Worm (Caenorhabditis elegans): ENCODE data around the gene inx-11.
A peak's percentile ranks its signal among the peaks of the same experiment; 100 is the strongest.

The inx-11 gene

ce11 chrV:12538984-12539852 lies 52.2 kb downstream of the inx-11 start:
- TF ChIP-seq ceh-9 (tag; optimal IDR thresholded peaks at IDR 0.05): no peak
- TF ChIP-seq lin-15B (tag; optimal IDR thresholded peaks at IDR 0.05): no peak
- TF ChIP-seq ceh-16 (tag; optimal IDR thresholded peaks at IDR 0.05): no peak
- TF ChIP-seq nhr-25 (tag; optimal IDR thresholded peaks at IDR 0.05): peak; percentile 27
- TF ChIP-seq aly-2 (tag; optimal IDR thresholded peaks at IDR 0.05): no peak
- TF ChIP-seq unc-39 (tag; optimal IDR thresholded peaks at IDR 0.05): no peak
- no peak for TF ChIP-seq fkh-2 (tag; optimal IDR thresholded peaks at IDR 0.05)
- peak; percentile 3 for TF ChIP-seq lin-39 (tag; optimal IDR thresholded peaks at IDR 0.05)
- TF ChIP-seq unc-62 (GFP tag; optimal IDR thresholded peaks at IDR 0.05): no peak
- no peak for TF ChIP-seq nhr-67 (tag; optimal IDR thresholded peaks at IDR 0.05)
- TF ChIP-seq nhr-77 (tag; optimal IDR thresholded peaks at IDR 0.05): no peak
- TF ChIP-seq eor-1 (tag; optimal IDR thresholded peaks at IDR 0.05): no peak
- TF ChIP-seq skn-1 (tag; optimal IDR thresholded peaks at IDR 0.05): no peak
- no peak for TF ChIP-seq R02D3.7 (tag; optimal IDR thresholded peaks at IDR 0.05)
- peak; percentile 24 for TF ChIP-seq hmg-11 (tag; optimal IDR thresholded peaks at IDR 0.05)
- TF ChIP-seq nfya-1 (tag; optimal IDR thresholded peaks at IDR 0.05; ENCODE audit: insufficient read depth): peak; percentile 39
- no peak for TF ChIP-seq tbx-2 (tag; optimal IDR thresholded peaks at IDR 0.05)
- no peak for TF ChIP-seq fkh-10 (GFP tag; optimal IDR thresholded peaks at IDR 0.05)
- peak; percentile 95 for TF ChIP-seq elt-1 (tag; optimal IDR thresholded peaks at IDR 0.05)

- no peak for TF ChIP-seq sea-2 (GFP tag; optimal IDR thresholded peaks at IDR 0.05)
- TF ChIP-seq pha-4 (tag; optimal IDR thresholded peaks at IDR 0.05): no peak
- TF ChIP-seq hmg-11 (tag; optimal IDR thresholded peaks at IDR 0.05): no peak
- no peak for TF ChIP-seq jun-1 (tag; optimal IDR thresholded peaks at IDR 0.05)
- no peak for TF ChIP-seq fkh-2 (tag; optimal IDR thresholded peaks at IDR 0.05)
- TF ChIP-seq egl-27 (tag; optimal IDR thresholded peaks at IDR 0.05): no peak
- peak; percentile 45 for TF ChIP-seq nfya-1 (tag; optimal IDR thresholded peaks at IDR 0.05; ENCODE audit: insufficient read depth)
- TF ChIP-seq nhr-76 (tag; optimal IDR thresholded peaks at IDR 0.05): no peak
- TF ChIP-seq aly-2 (tag; optimal IDR thresholded peaks at IDR 0.05): no peak
- no peak for TF ChIP-seq elt-3 (tag; optimal IDR thresholded peaks at IDR 0.05)
- no peak for TF ChIP-seq egl-5 (tag; optimal IDR thresholded peaks at IDR 0.05)
- TF ChIP-seq nhr-237 (tag; optimal IDR thresholded peaks at IDR 0.05): no peak
- no peak for TF ChIP-seq nhr-43 (tag; optimal IDR thresholded peaks at IDR 0.05; ENCODE audit: poor library complexity, severe bottlenecking)
- TF ChIP-seq ceh-16 (tag; optimal IDR thresholded peaks at IDR 0.05): no peak
- TF ChIP-seq unc-62 (GFP tag; optimal IDR thresholded peaks at IDR 0.05): peak; percentile 88
- TF ChIP-seq nhr-25 (tag; optimal IDR thresholded peaks at IDR 0.05): no peak
- TF ChIP-seq daf-12 (tag; optimal IDR thresholded peaks at IDR 0.05): peak; percentile 37
- TF ChIP-seq ceh-9 (tag; optimal IDR thresholded peaks at IDR 0.05): no peak
- no peak for TF ChIP-seq ztf-4 (tag; optimal IDR thresholded peaks at IDR 0.05)
- TF ChIP-seq elt-2 (tag; optimal IDR thresholded peaks at IDR 0.05): peak; percentile 5
- peak; percentile 25 for TF ChIP-seq nhr-23 (tag; optimal IDR thresholded peaks at IDR 0.05)
- no peak for TF ChIP-seq lsy-12 (tag; optimal IDR thresholded peaks at IDR 0.05)
- TF ChIP-seq fkh-10 (GFP tag; optimal IDR thresholded peaks at IDR 0.05): no peak
- no peak for TF ChIP-seq fos-1 (tag; optimal IDR thresholded peaks at IDR 0.05)
- no peak for TF ChIP-seq nhr-28 (tag; optimal IDR thresholded peaks at IDR 0.05)
- TF ChIP-seq skn-1 (tag; optimal IDR thresholded peaks at IDR 0.05): no peak
- TF ChIP-seq ztf-11 (tag; optimal IDR thresholded peaks at IDR 0.05): no peak
- no peak for TF ChIP-seq ceh-28 (tag; optimal IDR thresholded peaks at IDR 0.05)
- no peak for TF ChIP-seq ama-1 (optimal IDR thresholded peaks at IDR 0.05)
- no peak for TF ChIP-seq mdl-1 (tag; optimal IDR thresholded peaks at IDR 0.05)
Measured at ce11 chrV:12540018-12540417, 53.0 kb downstream of the inx-11 start.

- TF ChIP-seq nhr-28 (tag; optimal IDR thresholded peaks at IDR 0.05) (no peak), daf-12 (tag; optimal IDR thresholded peaks at IDR 0.05) (no peak), unc-39 (tag; optimal IDR thresholded peaks at IDR 0.05) (no peak), ceh-28 (tag; optimal IDR thresholded peaks at IDR 0.05) (no peak), nhr-77 (tag; optimal IDR thresholded peaks at IDR 0.05) (no peak), fkh-10 (GFP tag; optimal IDR thresholded peaks at IDR 0.05) (no peak), nhr-11 (tag; optimal IDR thresholded peaks at IDR 0.05) (no peak), ztf-11 (tag; optimal IDR thresholded peaks at IDR 0.05) (no peak), ZK546.5 (tag; optimal IDR thresholded peaks at IDR 0.05) (no peak), hmg-11 (tag; optimal IDR thresholded peaks at IDR 0.05) (no peak), pha-4 (tag; optimal IDR thresholded peaks at IDR 0.05) (no peak), egl-27 (tag; optimal IDR thresholded peaks at IDR 0.05) (no peak), nhr-23 (tag; optimal IDR thresholded peaks at IDR 0.05) (no peak), ztf-4 (tag; optimal IDR thresholded peaks at IDR 0.05) (no peak), zag-1 (tag; optimal IDR thresholded peaks at IDR 0.05) (no peak), nhr-43 (tag; optimal IDR thresholded peaks at IDR 0.05; ENCODE audit: poor library complexity, severe bottlenecking) (no peak), tbx-2 (tag; optimal IDR thresholded peaks at IDR 0.05) (no peak)
Measured at ce11 chrV:12540739-12541138, 53.7 kb downstream of the inx-11 start, which contains the start of gene F45D3.2. Gene F45D3.2 (plus strand): TSS chrV:12541039.
